Fruit fly (Drosophila melanogaster) whole organism, embryonic: ENCODE data around the gene Pino.

ENCODE experiments used
- C15 ChIP-seq: fragments of 200-800 bp; sonication (Bioruptor generic); IDR thresholded peaks from 3 replicates; pipeline ENCODE4 v1.3.6; 2022; ENCODE audit warnings: missing biosample characterization, missing genetic modification characterization
- CG10366 ChIP-seq: fragments of 200-800 bp; sonication (Bioruptor generic); IDR thresholded peaks from 2 replicates; pipeline ENCODE4 v1.3.6; 2022; ENCODE audit warnings: missing biosample characterization, missing genetic modification characterization
- CG10431 ChIP-seq: fragments of 200-800 bp; sonication (Bioruptor generic); optimal IDR thresholded peaks from 3 replicates; lab custom pipeline; 2018; ENCODE audit warnings: missing biosample characterization, mild to moderate bottlenecking, missing genetic modification characterization
- CG10959 ChIP-seq: fragments of 200-800 bp; sonication (Bioruptor generic); IDR thresholded peaks from 2 replicates; pipeline ENCODE4 v1.3.6; 2022; ENCODE audit warnings: missing biosample characterization, missing genetic modification characterization
- CG10979 ChIP-seq: fragments of 200-800 bp; sonication (Bioruptor generic); optimal IDR thresholded peaks from 2 replicates; lab custom pipeline; 2018; ENCODE audit warnings: missing biosample characterization, mild to moderate bottlenecking, missing genetic modification characterization, moderate library complexity
- CG11560 ChIP-seq: fragments of 200-800 bp; sonication (Bioruptor generic); IDR thresholded peaks from 3 replicates; pipeline ENCODE4 v1.3.6; 2022; ENCODE audit warnings: missing biosample characterization, missing genetic modification characterization
- CG12104 ChIP-seq: fragments of 200-800 bp; sonication (Bioruptor generic); optimal IDR thresholded peaks from 3 replicates; lab custom pipeline; 2016; ENCODE audit warnings: missing biosample characterization, missing genetic modification characterization
- CG13775 ChIP-seq: fragments of 200-800 bp; sonication (Bioruptor generic); optimal IDR thresholded peaks from 3 replicates; lab custom pipeline; 2017; ENCODE audit warnings: missing biosample characterization, mild to moderate bottlenecking, missing genetic modification characterization
- CG2116 ChIP-seq: fragments of 200-800 bp; sonication (Bioruptor generic); optimal IDR thresholded peaks from 3 replicates; lab custom pipeline; 2018; ENCODE audit warnings: missing biosample characterization, mild to moderate bottlenecking, missing genetic modification characterization
- CG2129 ChIP-seq: fragments of 200-800 bp; sonication (Bioruptor generic); IDR thresholded peaks from 2 replicates; pipeline ENCODE4 v1.3.6; 2022; ENCODE audit warnings: missing biosample characterization, missing genetic modification characterization; ENCODE audit not compliant: partially characterized antibody
- CG30431 ChIP-seq: fragments of 200-800 bp; sonication (Bioruptor generic); optimal IDR thresholded peaks from 2 replicates; lab custom pipeline; 2017; ENCODE audit warnings: missing biosample characterization, missing genetic modification characterization
- CG34224 ChIP-seq: fragments of 200-800 bp; sonication (Bioruptor generic); IDR thresholded peaks from 3 replicates; pipeline ENCODE4 v1.3.6; 2022; ENCODE audit warnings: missing biosample characterization, missing genetic modification characterization; ENCODE audit not compliant: partially characterized antibody
- CG4730 ChIP-seq: fragments of 200-800 bp; sonication (Bioruptor generic); IDR thresholded peaks from 2 replicates; pipeline ENCODE4 v1.3.6; 2022; ENCODE audit warnings: missing biosample characterization, missing genetic modification characterization
- CG5245 ChIP-seq: fragments of 200-800 bp; sonication (Bioruptor generic); optimal IDR thresholded peaks from 3 replicates; lab custom pipeline; 2016; ENCODE audit warnings: missing biosample characterization, missing genetic modification characterization
- CG6683 ChIP-seq: fragments of 200-800 bp; sonication (Bioruptor generic); optimal IDR thresholded peaks from 2 replicates; lab custom pipeline; 2017; ENCODE audit warnings: missing biosample characterization, mild to moderate bottlenecking, missing genetic modification characterization, missing genetic modification reagents
- CG9727 ChIP-seq: fragments of 200-800 bp; sonication (Bioruptor generic); optimal IDR thresholded peaks from 3 replicates; lab custom pipeline; 2017; ENCODE audit warnings: missing biosample characterization, mild to moderate bottlenecking, missing genetic modification characterization
- CG9797 ChIP-seq: fragments of 200-800 bp; sonication (Bioruptor generic); optimal IDR thresholded peaks from 3 replicates; lab custom pipeline; 2018; ENCODE audit warnings: missing biosample characterization, mild to moderate bottlenecking, missing genetic modification characterization
- CTCF ChIP-seq: fragments of 200-800 bp; sonication (Bioruptor generic); optimal IDR thresholded peaks from 2 replicates; lab custom pipeline; 2017; ENCODE audit warnings: missing biosample characterization, mild to moderate bottlenecking, missing genetic modification characterization, moderate library complexity
- Chrac-16 ChIP-seq: fragments of 200-800 bp; sonication (Bioruptor generic); optimal IDR thresholded peaks from 3 replicates; lab custom pipeline; 2016; ENCODE audit warnings: missing biosample characterization, missing genetic modification characterization
- CrebB ChIP-seq: fragments of 200-800 bp; sonication (Bioruptor generic); optimal IDR thresholded peaks from 3 replicates; lab custom pipeline; 2018; ENCODE audit warnings: missing biosample characterization, mild to moderate bottlenecking, missing genetic modification characterization
- Deaf1 ChIP-seq: fragments of 200-800 bp; optimal IDR thresholded peaks from 3 replicates; lab custom pipeline; 2019; ENCODE audit warnings: missing biosample characterization, mild to moderate bottlenecking, missing genetic modification characterization, moderate library complexity
- E2f1 ChIP-seq: fragments of 200-800 bp; sonication (Bioruptor generic); IDR thresholded peaks from 2 replicates; pipeline ENCODE4 v1.3.6; 2022; ENCODE audit warnings: missing biosample characterization, missing genetic modification characterization
- Ets65A ChIP-seq: fragments of 200-800 bp; sonication (Bioruptor generic); peaks from one replicate; lab custom pipeline; 2016; ENCODE audit warnings: missing biosample characterization, missing genetic modification characterization
- Fer3 ChIP-seq: fragments of 200-800 bp; sonication (Bioruptor generic); optimal IDR thresholded peaks from 2 replicates; lab custom pipeline; 2018; ENCODE audit warnings: missing biosample characterization, mild to moderate bottlenecking, missing genetic modification characterization, moderate library complexity
- Gsc ChIP-seq: fragments of 200-800 bp; sonication (Bioruptor generic); IDR thresholded peaks from 2 replicates; pipeline ENCODE4 v1.3.6; 2022; ENCODE audit warnings: missing biosample characterization, missing genetic modification characterization
- Hmr ChIP-seq: fragments of 200-800 bp; sonication (Bioruptor generic); optimal IDR thresholded peaks from 3 replicates; lab custom pipeline; 2017; ENCODE audit warnings: mild to moderate bottlenecking, missing biosample characterization, missing genetic modification reagents, missing genetic modification characterization
- Hr3 ChIP-seq: fragments of 200-800 bp; sonication (Bioruptor generic); optimal IDR thresholded peaks from 3 replicates; lab custom pipeline; 2016; ENCODE audit warnings: missing biosample characterization, missing genetic modification characterization
- Med ChIP-seq: fragments of 200-800 bp; sonication (Bioruptor generic); peaks from one replicate; lab custom pipeline; 2016; ENCODE audit warnings: missing biosample characterization, missing genetic modification characterization, mild to moderate bottlenecking, inconsistent platforms, moderate library complexity
- NC2β ChIP-seq: fragments of 200-800 bp; sonication (Bioruptor generic); optimal IDR thresholded peaks from 2 replicates; lab custom pipeline; 2016; ENCODE audit warnings: missing biosample characterization, missing genetic modification characterization
- Nf-YB ChIP-seq: fragments of 200-800 bp; sonication (Bioruptor generic); optimal IDR thresholded peaks from 3 replicates; lab custom pipeline; 2019; ENCODE audit warnings: missing biosample characterization, mild to moderate bottlenecking, missing genetic modification characterization, moderate library complexity
- Oaz ChIP-seq: fragments of 200-800 bp; sonication (Bioruptor generic); IDR thresholded peaks from 2 replicates; pipeline ENCODE4 v1.3.6; 2022; ENCODE audit warnings: missing biosample characterization, missing genetic modification characterization
- Oli ChIP-seq: fragments of 200-800 bp; sonication (Bioruptor generic); optimal IDR thresholded peaks from 2 replicates; lab custom pipeline; 2018; ENCODE audit warnings: missing biosample characterization, mild to moderate bottlenecking, missing genetic modification characterization, moderate library complexity
- Ssrp ChIP-seq: fragments of 200-800 bp; sonication (Bioruptor generic); optimal IDR thresholded peaks from 2 replicates; lab custom pipeline; 2018; ENCODE audit warnings: missing biosample characterization, mild to moderate bottlenecking, missing genetic modification characterization, moderate library complexity
- Usf ChIP-seq: fragments of 200-800 bp; sonication (Bioruptor generic); optimal IDR thresholded peaks from 2 replicates; lab custom pipeline; 2017; ENCODE audit warnings: missing genotype, missing biosample characterization, missing genetic modification characterization
- YL-1 ChIP-seq: fragments of 200-800 bp; sonication (Bioruptor generic); optimal IDR thresholded peaks from 3 replicates; lab custom pipeline; 2017; ENCODE audit warnings: missing biosample characterization, mild to moderate bottlenecking, missing genetic modification characterization
- corto ChIP-seq: fragments of 200-800 bp; sonication (Bioruptor generic); optimal IDR thresholded peaks from 2 replicates; lab custom pipeline; 2016; ENCODE audit warnings: missing biosample characterization, mild to moderate bottlenecking, missing genetic modification characterization, moderate library complexity
- crp ChIP-seq, 2 experiments: fragments of 200-800 bp; sonication (Bioruptor generic); optimal IDR thresholded peaks; 2 replicates in 1 of 2; 3 replicates in 1 of 2; lab custom pipeline; 2017; ENCODE audit warnings: missing biosample characterization in 2 of 2, missing genetic modification characterization in 2 of 2, mild to moderate bottlenecking in 1 of 2, moderate library complexity in 1 of 2
- cwo ChIP-seq: fragments of 200-800 bp; sonication (Bioruptor generic); optimal IDR thresholded peaks from 3 replicates; lab custom pipeline; 2017; ENCODE audit warnings: missing biosample characterization, missing genetic modification characterization, mild to moderate bottlenecking, moderate library complexity, missing genetic modification reagents
- hbn ChIP-seq: fragments of 200-800 bp; sonication (Bioruptor generic); IDR thresholded peaks from 2 replicates; pipeline ENCODE4 v1.3.6; 2022; ENCODE audit warnings: missing biosample characterization, missing genetic modification characterization; ENCODE audit not compliant: partially characterized antibody
- maf-S ChIP-seq: fragments of 200-800 bp; sonication (Bioruptor generic); optimal IDR thresholded peaks from 2 replicates; lab custom pipeline; 2016; ENCODE audit warnings: missing biosample characterization, missing genetic modification characterization
- mam ChIP-seq: fragments of 200-800 bp; sonication (Bioruptor generic); optimal IDR thresholded peaks from 3 replicates; lab custom pipeline; 2016; ENCODE audit warnings: missing biosample characterization, missing genetic modification characterization
- nau ChIP-seq: fragments of 200-800 bp; sonication (Bioruptor generic); optimal IDR thresholded peaks from 3 replicates; lab custom pipeline; 2017; ENCODE audit warnings: missing biosample characterization, mild to moderate bottlenecking, missing genetic modification characterization, missing genetic modification reagents
- pho ChIP-seq: fragments of 200-800 bp; sonication (Bioruptor generic); optimal IDR thresholded peaks from 2 replicates; lab custom pipeline; 2016; ENCODE audit warnings: missing biosample characterization, missing genetic modification characterization
- pita ChIP-seq: fragments of 200-800 bp; sonication (Bioruptor generic); optimal IDR thresholded peaks from 2 replicates; lab custom pipeline; 2017; ENCODE audit warnings: missing biosample characterization, mild to moderate bottlenecking, missing genetic modification characterization
- psq ChIP-seq: fragments of 200-800 bp; sonication (Bioruptor generic); optimal IDR thresholded peaks from 2 replicates; lab custom pipeline; 2017; ENCODE audit warnings: missing biosample characterization, missing genetic modification characterization
- sob ChIP-seq: fragments of 200-800 bp; sonication (Bioruptor generic); IDR thresholded peaks from 2 replicates; pipeline ENCODE4 v1.3.6; 2022; ENCODE audit warnings: missing biosample characterization, missing genetic modification characterization
- sqz ChIP-seq: fragments of 200-800 bp; sonication (Bioruptor generic); optimal IDR thresholded peaks from 3 replicates; lab custom pipeline; 2018; ENCODE audit warnings: missing biosample characterization, mild to moderate bottlenecking, missing genetic modification characterization
- stc ChIP-seq: fragments of 200-800 bp; sonication (Bioruptor generic); IDR thresholded peaks from 2 replicates; pipeline ENCODE4 v1.3.6; 2022; ENCODE audit warnings: missing biosample characterization, missing genetic modification characterization
- toy ChIP-seq: fragments of 200-800 bp; sonication (Bioruptor generic); IDR thresholded peaks from 2 replicates; pipeline ENCODE4 v1.3.6; 2022; ENCODE audit warnings: missing biosample characterization, missing genetic modification characterization
- vvl ChIP-seq: fragments of 200-800 bp; sonication (Bioruptor generic); IDR thresholded peaks from 2 replicates; pipeline ENCODE4 v1.3.6; 2022; ENCODE audit warnings: missing biosample characterization, missing genetic modification characterization
- wdn ChIP-seq: fragments of 200-800 bp; sonication (Bioruptor generic); IDR thresholded peaks from 2 replicates; pipeline ENCODE4 v1.3.6; 2022; ENCODE audit warnings: missing biosample characterization, missing genetic modification characterization

Gene Pino

DNA sequence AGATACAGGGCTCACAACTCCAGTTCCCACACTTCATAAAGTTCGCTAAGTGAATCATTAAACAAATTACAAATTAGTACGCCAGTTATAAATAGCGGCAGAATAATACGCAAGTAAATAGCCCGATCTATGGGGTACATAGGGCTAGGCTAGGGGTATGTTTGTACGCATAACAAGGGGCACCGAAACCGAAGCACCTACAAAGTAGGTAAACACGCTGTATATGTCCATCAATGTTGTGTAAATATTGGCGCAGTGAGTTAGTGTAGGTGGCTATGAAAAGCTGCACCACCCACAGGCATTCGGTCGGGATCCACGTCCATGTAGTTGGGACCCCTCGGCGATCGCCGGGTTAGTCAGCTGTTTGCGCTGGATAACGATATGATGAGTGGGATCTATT is 56.6 kb downstream of the Pino start (continued):
- TF ChIP-seq mam (GFP tag; lab: Kevin White, UChicago) (peak; percentile 91), CG12104 (GFP tag; lab: Kevin White, UChicago) (peak; percentile 93), CG34224 (GFP tag; lab: Robert Waterston, UW) (no peak), CG10959 (GFP tag; lab: Robert Waterston, UW) (peak; percentile 81), CG10366 (GFP tag; lab: Robert Waterston, UW) (peak; percentile 83), E2f1 (GFP tag; lab: Robert Waterston, UW) (peak; percentile 83), Hmr (GFP tag; lab: Kevin White, UChicago) (peak; percentile 94), Fer3 (tag; lab: Kevin White, UChicago) (peak; percentile 90), C15 (GFP tag; lab: Robert Waterston, UW) (peak; percentile 71; the same call in 2 of the 3 replicates), CG9797 (GFP tag; lab: Kevin White, UChicago) (peak; percentile 59), CG5245 (GFP tag; lab: Kevin White, UChicago) (peak; percentile 88), pho (peak; percentile 93), wdn (GFP tag; lab: Robert Waterston, UW) (peak; percentile 82), nau (GFP tag; lab: Kevin White, UChicago) (peak; percentile 98), cwo (GFP tag; lab: Kevin White, UChicago) (peak; percentile 83), Oli (tag; lab: Kevin White, UChicago) (peak; percentile 71), CG30431 (GFP tag; lab: Kevin White, UChicago) (peak; percentile 82), Ssrp (tag; lab: Kevin White, UChicago) (peak; percentile 35), vvl (GFP tag; lab: Robert Waterston, UW) (peak; percentile 93), CTCF (peak; percentile 70), Nf-YB (GFP tag; lab: Kevin White, UChicago) (peak; percentile 79), CG6683 (peak; percentile 90), psq (peak; percentile 87), YL-1 (GFP tag; lab: Kevin White, UChicago) (peak; percentile 97), Chrac-16 (GFP tag; lab: Kevin White, UChicago) (peak; percentile 30), Ets65A (GFP tag; lab: Kevin White, UChicago) (peak; percentile 95), corto (GFP tag; lab: Kevin White, UChicago) (no peak), sob (GFP tag; lab: Robert Waterston, UW) (peak; percentile 94), crp (GFP tag; optimal IDR thresholded peaks at IDR 0.05; lab: Kevin White, UChicago) (peak in 1 of 2 experiments; percentile 59), CrebB (tag; lab: Kevin White, UChicago) (peak; percentile 96), CG10431 (GFP tag; lab: Kevin White, UChicago) (peak; percentile 96), CG11560 (tag; lab: Robert Waterston, UW) (peak; percentile 64), Deaf1 (tag; lab: Kevin White, UChicago) (peak; percentile 50), pita (GFP tag; lab: Kevin White, UChicago) (no peak), maf-S (GFP tag; lab: Kevin White, UChicago) (peak; percentile 94), NC2β (GFP tag; lab: Kevin White, UChicago) (peak; percentile 95), CG9727 (GFP tag; lab: Kevin White, UChicago) (peak; percentile 95), toy (GFP tag; lab: Robert Waterston, UW) (peak; percentile 86), stc (GFP tag; lab: Robert Waterston, UW) (peak; percentile 91), Gsc (no peak), CG2116 (GFP tag; lab: Kevin White, UChicago) (peak; percentile 81), sqz (GFP tag; lab: Kevin White, UChicago) (peak; percentile 91), Hr3 (GFP tag; lab: Kevin White, UChicago) (peak; percentile 67), Usf (GFP tag; lab: Kevin White, UChicago) (peak; percentile 79), CG10979 (tag; lab: Kevin White, UChicago) (peak; percentile 79), CG13775 (GFP tag; lab: Kevin White, UChicago) (peak; percentile 85), Oaz (GFP tag; lab: Robert Waterston, UW) (peak; percentile 53; the same call in 1 of the 2 replicates), hbn (GFP tag; lab: Robert Waterston, UW) (no peak), CG4730 (GFP tag; lab: Robert Waterston, UW) (peak; percentile 53; the same call in 1 of the 2 replicates), Med (peak; percentile 99), CG2129 (GFP tag; lab: Robert Waterston, UW) (no peak)
